Worm (Caenorhabditis elegans) whole organism, mixed stage, embryonic: Measurements from ENCODE around the gene rpl-36.A.

Experiments used
- ces-1 ChIP-seq: fragments of 150-350 bp; optimal IDR thresholded peaks from 2 replicates; lab custom pipeline; 2014; ENCODE audit warnings: missing biosample characterization, missing genetic modification reagents, missing genetic modification characterization
- lsy-2 ChIP-seq: fragments of 150-350 bp; optimal IDR thresholded peaks from 2 replicates; lab custom pipeline; 2014; ENCODE audit warnings: missing biosample characterization, missing genetic modification characterization
- nhr-237 ChIP-seq: fragments of 150-350 bp; optimal IDR thresholded peaks from 2 replicates; lab custom pipeline; 2014; ENCODE audit warnings: missing biosample characterization, missing genetic modification characterization
- nhr-76 ChIP-seq: sonication (generic microtip); optimal IDR thresholded peaks from 2 replicates; lab custom pipeline; 2017; ENCODE audit warnings: missing biosample characterization, missing genetic modification characterization
- ztf-11 ChIP-seq: fragments of 150-350 bp; optimal IDR thresholded peaks from 2 replicates; lab custom pipeline; 2014; ENCODE audit warnings: missing biosample characterization, missing genetic modification characterization

DNA sequence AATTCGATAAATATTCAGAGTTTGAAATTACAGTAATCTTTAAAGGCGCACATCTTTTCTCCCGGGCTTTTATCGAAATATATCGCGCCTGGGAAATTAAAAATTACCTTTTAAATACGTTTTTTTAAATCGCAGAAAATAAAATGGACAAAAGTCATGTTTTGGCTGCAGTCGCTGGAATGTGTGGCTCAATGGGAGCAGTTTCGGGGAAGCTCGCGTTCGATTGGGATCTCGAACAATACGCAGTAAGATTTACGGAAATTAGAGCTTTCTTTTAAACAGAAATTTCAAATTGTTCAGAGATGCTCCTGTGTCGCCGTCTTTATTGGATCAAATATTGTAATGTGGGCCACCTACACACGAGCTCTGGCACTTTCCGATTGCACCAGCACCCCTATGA lies 32.5 kb upstream of the rpl-36.A start, which contains the start of gene F40F8.12:
- TF ChIP-seq lsy-2 (no peak), nhr-237 (tag; lab: Kevin White, UChicago) (no peak), ztf-11 (tag; lab: Kevin White, UChicago) (no peak), ces-1 (no peak), nhr-76 (tag; lab: Kevin White, UChicago) (no peak)
